Worm (Caenorhabditis elegans) whole organism, young adult: ENCODE results near the gene deb-1.

ENCODE experiments used
- C06A6.2 ChIP-seq: fragments of 200-800 bp; sonication (Bioruptor generic); conservative IDR thresholded peaks from 2 replicates; pipeline ENCODE4 v1.3.6; 2022; ENCODE audit warnings: missing genetic modification characterization, missing compliant biosample characterization
- D2030.7 ChIP-seq: fragments of 200-800 bp; sonication (Bioruptor generic); IDR thresholded peaks from 2 replicates; pipeline ENCODE4 v1.3.6; 2022; ENCODE audit warnings: missing genetic modification reagents, missing genetic modification characterization, missing compliant biosample characterization
- Y56A3A.18 ChIP-seq: fragments of 200-800 bp; sonication (Bioruptor generic); IDR thresholded peaks from 2 replicates; pipeline ENCODE4 v1.3.6; 2022; ENCODE audit warnings: missing genetic modification reagents, missing genetic modification characterization, missing compliant biosample characterization
- Y79H2A.3 ChIP-seq: fragments of 200-800 bp; sonication (Bioruptor generic); conservative IDR thresholded peaks from 2 replicates; pipeline ENCODE4 v1.3.6; 2022; ENCODE audit warnings: missing genetic modification reagents, missing genetic modification characterization, missing compliant biosample characterization
- akir-1 ChIP-seq: fragments of 200-800 bp; sonication (Bioruptor generic); optimal IDR thresholded peaks from 2 replicates; lab custom pipeline; 2018; ENCODE audit warnings: mild to moderate bottlenecking, missing genetic modification characterization, moderate library complexity, missing compliant biosample characterization
- ama-1 ChIP-seq, 3 experiments: fragments of 150-350 bp in 1 of 3; sonication (generic microtip) in 2 of 3; optimal IDR thresholded peaks; 2 replicates each; lab custom pipeline; 2014 to 2018; ENCODE audit warnings: missing biosample characterization in 2 of 3, missing genetic modification characterization in 2 of 3, missing genetic modification reagents in 2 of 3
- chd-7 ChIP-seq: sonication (generic microtip); optimal IDR thresholded peaks from 2 replicates; lab custom pipeline; 2016; ENCODE audit warnings: mild to moderate bottlenecking, missing genetic modification characterization, moderate library complexity, missing compliant biosample characterization
- ekl-4 ChIP-seq: fragments of 200-800 bp; sonication (Bioruptor generic); IDR thresholded peaks from 2 replicates; pipeline ENCODE4 v1.3.6; 2022; ENCODE audit warnings: missing genetic modification reagents, missing genetic modification characterization, missing compliant biosample characterization
- hrde-1 ChIP-seq: sonication (generic microtip); optimal IDR thresholded peaks from 2 replicates; lab custom pipeline; 2016; ENCODE audit warnings: missing genetic modification characterization, mild to moderate bottlenecking, missing compliant biosample characterization, moderate library complexity, missing genotype, missing genetic modification reagents, borderline replicate concordance
- lin-26 ChIP-seq: fragments of 200-800 bp; sonication (Bioruptor generic); IDR thresholded peaks from 2 replicates; pipeline ENCODE4 v1.3.6; 2022; ENCODE audit warnings: missing genetic modification reagents, missing genetic modification characterization, missing compliant biosample characterization
- tbx-9 ChIP-seq: sonication (generic microtip); optimal IDR thresholded peaks from 2 replicates; lab custom pipeline; 2016; ENCODE audit warnings: borderline replicate concordance, missing genetic modification characterization, inconsistent platforms, missing compliant biosample characterization
- tlf-1 ChIP-seq: fragments of 200-800 bp; sonication (Bioruptor generic); optimal IDR thresholded peaks from 2 replicates; lab custom pipeline; 2018; ENCODE audit warnings: mild to moderate bottlenecking, missing genetic modification characterization, missing compliant biosample characterization
- unc-62 ChIP-seq: fragments of 150-350 bp; optimal IDR thresholded peaks from 2 replicates; lab custom pipeline; 2014; ENCODE audit warnings: missing biosample characterization, missing genetic modification reagents, missing genetic modification characterization
- zim-3 ChIP-seq: sonication (generic microtip); optimal IDR thresholded peaks from 2 replicates; lab custom pipeline; 2017; ENCODE audit warnings: mild to moderate bottlenecking, missing genetic modification characterization, moderate library complexity, missing compliant biosample characterization

ce11 chrIV:7052135-7052534, 41.9 kb downstream of the deb-1 start:
- TF ChIP-seq Y56A3A.18 (GFP tag; lab: Robert Waterston, UW), result no peak
- no peak for TF ChIP-seq lin-26 (GFP tag; lab: Robert Waterston, UW)
- no peak for TF ChIP-seq tlf-1 (GFP tag; lab: Kevin White, UChicago)
- TF ChIP-seq unc-62 (GFP tag; lab: Kevin White, UChicago), result no peak
- no peak for TF ChIP-seq hrde-1
- TF ChIP-seq tbx-9 (tag; lab: Kevin White, UChicago), result no peak
- no peak for TF ChIP-seq chd-7 (tag; lab: Kevin White, UChicago)
- TF ChIP-seq Y79H2A.3 (GFP tag; lab: Robert Waterston, UW), result no peak
- no peak for TF ChIP-seq D2030.7 (GFP tag; lab: Robert Waterston, UW)
- TF ChIP-seq C06A6.2 (GFP tag; lab: Robert Waterston, UW), result no peak
- no peak for TF ChIP-seq zim-3 (tag; lab: Kevin White, UChicago)
- TF ChIP-seq akir-1 (GFP tag; lab: Kevin White, UChicago), result no peak
- no peak for TF ChIP-seq ama-1 (optimal IDR thresholded peaks at IDR 0.05; lab: Kevin White, UChicago)
- TF ChIP-seq ama-1 (GFP tag; optimal IDR thresholded peaks at IDR 0.05; lab: Kevin White, UChicago), result no peak
- no peak for TF ChIP-seq ekl-4 (GFP tag; lab: Robert Waterston, UW)
